Comparison of ENCODE assay signal across 2 worm cellular contexts in the genomic region with DNA sequence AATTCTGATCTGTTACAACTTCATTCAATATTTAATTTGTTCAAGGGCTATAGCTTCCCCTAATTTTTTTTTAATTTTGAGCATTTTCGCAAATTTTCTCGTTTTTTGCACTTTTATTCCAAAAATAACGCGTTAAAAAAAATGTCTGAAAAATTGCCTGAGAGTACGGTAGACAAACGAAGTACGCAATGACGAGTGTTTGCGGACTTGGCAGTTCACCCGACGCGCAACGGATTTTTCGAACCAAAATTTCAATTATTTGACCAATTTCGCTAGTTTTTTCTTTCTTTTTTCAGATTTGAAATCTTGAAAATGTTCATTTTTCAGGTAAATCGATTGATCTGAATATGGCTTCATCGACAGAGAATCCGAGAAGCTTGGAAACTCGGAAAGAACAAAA.
TF ChIP-seq lines count a peak whose summit lies in the region.

Gene fbxa-211, plus strand, starts transcription at position 328 of the 400 bp plus-strand sequence.

TF ChIP-seq in whole organism, L4 larva, 104 proteins besides CTCF, POLR2A, EP300 and RAD21:
- TF ChIP-seq lin-38 (GFP tag; IDR thresholded peaks at IDR 0.05; lab: Robert Waterston, UW) (0 out of 2 replicates have a peak, but pooled peaks have one; percentile 21), aha-1 (tag; lab: Kevin White, UChicago) (peak; percentile 93), lin-13 (GFP tag; optimal IDR thresholded peaks at IDR 0.05; lab: Kevin White, UChicago) (no peak)

TF ChIP-seq in whole organism, young adult, 124 proteins besides CTCF, POLR2A, EP300 and RAD21:
- TF ChIP-seq F23B12.7 (tag; optimal IDR thresholded peaks at IDR 0.05; lab: Kevin White, UChicago; ENCODE audit: insufficient read depth) (no peak), F49E8.2 (tag; optimal IDR thresholded peaks at IDR 0.05; lab: Kevin White, UChicago; ENCODE audit: insufficient read depth) (peak; percentile 43), lsl-1 (GFP tag; optimal IDR thresholded peaks at IDR 0.05; lab: Kevin White, UChicago) (peak; percentile 71), snpc-1.3 (tag; optimal IDR thresholded peaks at IDR 0.05; lab: Kevin White, UChicago; ENCODE audit: insufficient read depth) (peak; percentile 32)
TF ChIP-seq in whole organism, young adult: peak in this region for 3.

Comparison
In these comparisons a context has a peak if more than half of its experiments do, and no peak if none do; other contexts are left out.
1. Of the 7 proteins assayed by ChIP-seq in both whole organism, young adult and whole organism, L4 larva: peak only in whole organism, young adult: F49E8.2; only in whole organism, L4 larva: none; in both: none; in neither: 6.